Worm (Caenorhabditis elegans) whole organism, L1 larva: ENCODE results near the gene luc-7L3.

Experiments
- C34B4.2 ChIP-seq: sonication (generic microtip); optimal IDR thresholded peaks from 2 replicates; lab custom pipeline; 2017; ENCODE audit warnings: mild to moderate bottlenecking, missing genetic modification characterization, missing compliant biosample characterization
- dpl-1 ChIP-seq, 3 experiments: fragments of 150-350 bp in 2 of 3; sonication (generic microtip) in 1 of 3; optimal IDR thresholded peaks; 2 replicates each; lab custom pipeline; 2014 to 2017; ENCODE audit warnings: missing biosample characterization in 3 of 3, missing genetic modification characterization in 3 of 3, missing genetic modification reagents in 3 of 3
- egl-27 ChIP-seq, 2 experiments: fragments of 150-350 bp in 1 of 2; sonication (generic microtip); optimal IDR thresholded peaks; 3 replicates each; lab custom pipeline; 2017 to 2018; ENCODE audit warnings: missing biosample characterization in 2 of 2, missing genetic modification characterization in 2 of 2, missing genetic modification reagents in 2 of 2
- lin-13 ChIP-seq: fragments of 150-350 bp; optimal IDR thresholded peaks from 2 replicates; lab custom pipeline; 2014; ENCODE audit warnings: missing biosample characterization, missing genetic modification reagents, missing genetic modification characterization
- lin-35 ChIP-seq, 2 experiments: fragments of 150-350 bp; optimal IDR thresholded peaks; 2 replicates each; lab custom pipeline; 2014; ENCODE audit warnings: missing biosample characterization in 2 of 2, missing genetic modification characterization in 2 of 2, missing genetic modification reagents in 2 of 2
- nhr-11 ChIP-seq: fragments of 150-350 bp; optimal IDR thresholded peaks from 2 replicates; lab custom pipeline; 2014; ENCODE audit warnings: missing biosample characterization, missing genetic modification characterization
- nhr-20 ChIP-seq: sonication (generic microtip); optimal IDR thresholded peaks from 2 replicates; lab custom pipeline; 2016; ENCODE audit warnings: mild to moderate bottlenecking, missing genetic modification characterization, missing compliant biosample characterization
- nhr-90 ChIP-seq: sonication (generic microtip); optimal IDR thresholded peaks from 2 replicates; lab custom pipeline; 2016; ENCODE audit warnings: mild to moderate bottlenecking, missing genetic modification characterization, missing compliant biosample characterization; ENCODE audit not compliant: poor library complexity
- sup-37 ChIP-seq: fragments of 200-800 bp; sonication (Bioruptor generic); optimal IDR thresholded peaks from 2 replicates; lab custom pipeline; 2018; ENCODE audit warnings: mild to moderate bottlenecking, missing genetic modification characterization, missing compliant biosample characterization
- unc-130 ChIP-seq: fragments of 150-350 bp; optimal IDR thresholded peaks from 2 replicates; lab custom pipeline; 2017; ENCODE audit warnings: missing biosample characterization, missing genetic modification characterization, inconsistent platforms
- xbp-1 ChIP-seq: sonication (generic microtip); optimal IDR thresholded peaks from 2 replicates; lab custom pipeline; 2016; ENCODE audit warnings: missing genetic modification characterization, missing compliant biosample characterization

ce11 chrII:128929-129328 lies 31.1 kb upstream of the luc-7L3 start, which contains the start of gene srd-3:
- TF ChIP-seq lin-13 (GFP tag; lab: Kevin White, UChicago) (no peak), lin-35 (GFP tag; optimal IDR thresholded peaks at IDR 0.05; lab: Kevin White, UChicago) (no peak), C34B4.2 (no peak), dpl-1 (GFP tag; optimal IDR thresholded peaks at IDR 0.05; lab: Kevin White, UChicago) (no peak), nhr-11 (tag; lab: Kevin White, UChicago) (no peak), nhr-90 (tag; lab: Kevin White, UChicago) (no peak), egl-27 (tag; optimal IDR thresholded peaks at IDR 0.05; lab: Kevin White, UChicago) (no peak), unc-130 (tag; lab: Kevin White, UChicago) (no peak), xbp-1 (tag; lab: Kevin White, UChicago) (no peak), nhr-20 (tag; lab: Kevin White, UChicago) (no peak), sup-37 (GFP tag; lab: Kevin White, UChicago) (no peak)
